Worm (Caenorhabditis elegans) whole organism, mixed stage, embryonic: ENCODE measurements around the gene C08H9.15.

ENCODE experiments used
- bed-3 ChIP-seq: fragments of 200-800 bp; sonication (Bioruptor generic); optimal IDR thresholded peaks from 3 replicates; lab custom pipeline; 2018; ENCODE audit warnings: mild to moderate bottlenecking, missing genetic modification characterization, moderate library complexity, missing compliant biosample characterization
- ceh-43 ChIP-seq: fragments of 200-800 bp; sonication (Bioruptor generic); optimal IDR thresholded peaks from 2 replicates; lab custom pipeline; 2018; ENCODE audit warnings: mild to moderate bottlenecking, missing genetic modification characterization, moderate library complexity, missing compliant biosample characterization
- ces-1 ChIP-seq: fragments of 150-350 bp; optimal IDR thresholded peaks from 2 replicates; lab custom pipeline; 2014; ENCODE audit warnings: missing biosample characterization, missing genetic modification reagents, missing genetic modification characterization
- elt-1 ChIP-seq: sonication (generic microtip); optimal IDR thresholded peaks from 2 replicates; lab custom pipeline; 2017; ENCODE audit warnings: missing genetic modification characterization, mild to moderate bottlenecking, missing compliant biosample characterization, antibody characterized with exemption, moderate library complexity, borderline replicate concordance; ENCODE audit not compliant: insufficient read depth
- elt-3 ChIP-seq: fragments of 150-350 bp; optimal IDR thresholded peaks from 2 replicates; lab custom pipeline; 2014; ENCODE audit warnings: missing biosample characterization, missing genetic modification characterization
- nhr-28 ChIP-seq: fragments of 150-350 bp; optimal IDR thresholded peaks from 2 replicates; lab custom pipeline; 2014; ENCODE audit warnings: missing biosample characterization, missing genetic modification characterization
- nhr-76 ChIP-seq: sonication (generic microtip); optimal IDR thresholded peaks from 2 replicates; lab custom pipeline; 2017; ENCODE audit warnings: missing biosample characterization, missing genetic modification characterization
- sptf-1 ChIP-seq: sonication (generic microtip); optimal IDR thresholded peaks from 2 replicates; lab custom pipeline; 2017; ENCODE audit warnings: mild to moderate bottlenecking, missing genetic modification characterization, moderate library complexity, missing compliant biosample characterization
- unc-39 ChIP-seq: fragments of 150-350 bp; optimal IDR thresholded peaks from 2 replicates; lab custom pipeline; 2014; ENCODE audit warnings: missing biosample characterization, missing genetic modification characterization
- unc-62 ChIP-seq: fragments of 150-350 bp; optimal IDR thresholded peaks from 2 replicates; lab custom pipeline; 2014; ENCODE audit warnings: missing biosample characterization, missing genetic modification reagents, missing genetic modification characterization
- zip-8 ChIP-seq: fragments of 150-350 bp; optimal IDR thresholded peaks from 2 replicates; lab custom pipeline; 2014; ENCODE audit warnings: missing biosample characterization, missing genetic modification characterization
- ztf-11 ChIP-seq: fragments of 150-350 bp; optimal IDR thresholded peaks from 2 replicates; lab custom pipeline; 2014; ENCODE audit warnings: missing biosample characterization, missing genetic modification characterization

DNA sequence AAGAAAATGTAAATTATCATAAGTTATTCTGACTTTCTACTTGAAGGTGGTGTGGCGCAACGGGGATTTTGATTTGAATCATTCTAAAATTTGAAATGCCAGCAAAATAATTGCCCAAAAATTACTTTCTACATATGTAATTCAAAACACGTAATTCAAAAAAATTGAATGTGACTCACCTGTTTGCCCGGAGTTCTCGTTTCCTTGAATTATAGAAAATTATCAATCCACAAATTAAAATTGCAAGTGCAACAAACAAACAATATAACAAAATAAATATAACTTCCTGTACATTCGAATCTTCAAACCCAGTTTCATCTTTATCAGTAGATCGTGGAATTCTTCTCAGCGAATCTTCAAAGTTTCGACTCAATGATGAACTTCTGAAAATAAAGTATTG lies 12.8 kb upstream of the C08H9.15 start:
- TF ChIP-seq elt-3: no peak
- no peak for TF ChIP-seq elt-1 (tag; lab: Kevin White, UChicago)
- no peak for TF ChIP-seq nhr-28
- TF ChIP-seq unc-39: no peak
- TF ChIP-seq ces-1 (GFP tag; lab: Kevin White, UChicago): no peak
- TF ChIP-seq bed-3 (GFP tag; lab: Kevin White, UChicago): no peak
- TF ChIP-seq nhr-76 (tag; lab: Kevin White, UChicago): no peak
- TF ChIP-seq sptf-1 (tag; lab: Kevin White, UChicago): no peak
- no peak for TF ChIP-seq ceh-43 (GFP tag; lab: Kevin White, UChicago)
- TF ChIP-seq unc-62: no peak
- TF ChIP-seq ztf-11 (tag; lab: Kevin White, UChicago): no peak
- no peak for TF ChIP-seq zip-8
